Worm (Caenorhabditis elegans): ENCODE data around the gene Y47D7A.11.

- no peak for TF ChIP-seq unc-62 (GFP tag; optimal IDR thresholded peaks at IDR 0.05)
- TF ChIP-seq hlh-12 (tag; optimal IDR thresholded peaks at IDR 0.05), result no peak
- TF ChIP-seq ama-1 (optimal IDR thresholded peaks at IDR 0.05), result no peak
- TF ChIP-seq ama-1 (GFP tag; optimal IDR thresholded peaks at IDR 0.05), result no peak
- no peak for TF ChIP-seq F39B2.1 (GFP tag; IDR thresholded peaks at IDR 0.05)
- TF ChIP-seq B0336.3 (GFP tag; IDR thresholded peaks at IDR 0.05), result no peak
- no peak for TF ChIP-seq madf-3 (GFP tag; IDR thresholded peaks at IDR 0.05)
- TF ChIP-seq pha-4 (tag; optimal IDR thresholded peaks at IDR 0.05), result no peak
- no peak for TF ChIP-seq aptf-2 (GFP tag; conservative IDR thresholded peaks at IDR 0.05)
- TF ChIP-seq Y53F4B.3 (GFP tag; IDR thresholded peaks at IDR 0.05), result no peak
These were observed 11.4 kb downstream of the Y47D7A.11 start, which contains the start of gene Y47D7A.18 for ce11 chrV:4416710-4417109.

Measured in whole organism, young adult.